Worm (Caenorhabditis elegans) whole organism, L1 larva: ENCODE measurements around the gene ceh-87.

Source experiments
- C16A3.4 ChIP-seq: fragments of 150-350 bp; optimal IDR thresholded peaks from 2 replicates; lab custom pipeline; 2014; ENCODE audit warnings: missing biosample characterization, missing genetic modification characterization
- ama-1 ChIP-seq: fragments of 150-350 bp; optimal IDR thresholded peaks from 2 replicates; lab custom pipeline; 2014
- ces-1 ChIP-seq: fragments of 150-350 bp; optimal IDR thresholded peaks from 2 replicates; lab custom pipeline; 2014; ENCODE audit warnings: missing biosample characterization, missing genetic modification reagents, missing genetic modification characterization
- elt-2 ChIP-seq: sonication (generic microtip); optimal IDR thresholded peaks from 2 replicates; lab custom pipeline; 2016; ENCODE audit warnings: missing genetic modification characterization, mild to moderate bottlenecking, inconsistent platforms, missing compliant biosample characterization, missing genetic modification reagents
- mab-9 ChIP-seq: fragments of 200-800 bp; sonication (Bioruptor generic); IDR thresholded peaks from 2 replicates; pipeline ENCODE4 v1.3.6; 2022; ENCODE audit warnings: missing genetic modification reagents, missing genetic modification characterization, missing compliant biosample characterization
- nhr-11 ChIP-seq: fragments of 150-350 bp; optimal IDR thresholded peaks from 2 replicates; lab custom pipeline; 2014; ENCODE audit warnings: missing biosample characterization, missing genetic modification characterization
- nhr-12 ChIP-seq: sonication (generic microtip); optimal IDR thresholded peaks from 2 replicates; lab custom pipeline; 2017; ENCODE audit warnings: missing biosample characterization, missing genetic modification characterization
- nhr-19 ChIP-seq: fragments of 200-800 bp; sonication (Bioruptor generic); conservative IDR thresholded peaks from 2 replicates; pipeline ENCODE4 v1.3.6; 2022; ENCODE audit warnings: missing genetic modification characterization, missing compliant biosample characterization
- nhr-28 ChIP-seq: fragments of 150-350 bp; optimal IDR thresholded peaks from 2 replicates; lab custom pipeline; 2014; ENCODE audit warnings: missing biosample characterization, missing genetic modification characterization
- nhr-90 ChIP-seq: sonication (generic microtip); optimal IDR thresholded peaks from 2 replicates; lab custom pipeline; 2016; ENCODE audit warnings: mild to moderate bottlenecking, missing genetic modification characterization, missing compliant biosample characterization; ENCODE audit not compliant: poor library complexity
- unc-62 ChIP-seq: fragments of 150-350 bp; optimal IDR thresholded peaks from 2 replicates; lab custom pipeline; 2014; ENCODE audit warnings: missing biosample characterization, missing genetic modification reagents, missing genetic modification characterization

DNA sequence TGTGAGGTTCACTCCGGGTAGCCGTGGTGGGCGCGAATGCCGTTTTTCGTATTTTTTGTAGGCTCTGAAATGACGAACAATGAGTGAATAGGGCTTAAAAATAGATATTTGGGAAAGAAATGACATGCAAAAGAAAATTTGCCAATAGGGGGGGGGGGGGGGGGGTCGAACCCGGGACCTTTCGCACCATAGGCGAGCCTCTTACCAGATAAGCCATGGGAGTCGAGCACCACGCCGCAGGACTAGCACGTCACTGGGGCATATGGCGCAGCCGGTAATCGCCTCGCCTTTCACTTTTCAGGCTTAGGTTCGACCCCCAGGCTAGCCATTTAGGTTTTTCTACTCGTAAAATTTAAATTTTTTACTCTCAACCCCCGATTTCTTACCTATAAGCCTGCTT is 35.1 kb upstream of the ceh-87 start:
- TF ChIP-seq nhr-12 (tag; lab: Kevin White, UChicago), result no peak
- no peak for TF ChIP-seq nhr-19 (GFP tag; lab: Robert Waterston, UW)
- no peak for TF ChIP-seq nhr-11 (tag; lab: Kevin White, UChicago)
- no peak for TF ChIP-seq nhr-90 (tag; lab: Kevin White, UChicago)
- no peak for TF ChIP-seq unc-62 (GFP tag; lab: Kevin White, UChicago)
- no peak for TF ChIP-seq C16A3.4
- TF ChIP-seq ces-1 (GFP tag; lab: Kevin White, UChicago), result no peak
- no peak for TF ChIP-seq elt-2
- no peak for TF ChIP-seq nhr-28
- TF ChIP-seq ama-1, result no peak
- TF ChIP-seq mab-9 (GFP tag; lab: Robert Waterston, UW), result no peak
